Worm (Caenorhabditis elegans) whole organism, late embryonic: ENCODE results near the gene C52E2.5.

ENCODE experiments used
- T23F11.4 ChIP-seq: fragments of 200-800 bp; sonication (Bioruptor generic); optimal IDR thresholded peaks from 2 replicates; lab custom pipeline; 2018; ENCODE audit warnings: mild to moderate bottlenecking, missing genetic modification characterization, missing compliant biosample characterization
- unc-55 ChIP-seq: sonication (generic microtip); optimal IDR thresholded peaks from 2 replicates; lab custom pipeline; 2017; ENCODE audit warnings: missing biosample characterization, missing genetic modification reagents, missing genetic modification characterization

ce11 chrII:1889071-1889470, 46.3 kb upstream of the C52E2.5 start, which contains the start of gene math-8:
- TF ChIP-seq T23F11.4 (GFP tag; lab: Kevin White, UChicago) (no peak), unc-55 (no peak)
